Worm (Caenorhabditis elegans): ENCODE data around the gene rpn-2.

- TF ChIP-seq snpc-4 (tag; optimal IDR thresholded peaks at IDR 0.05) (peak; percentile 44), mdl-1 (tag; optimal IDR thresholded peaks at IDR 0.05) (no peak), nhr-11 (tag; optimal IDR thresholded peaks at IDR 0.05) (peak; percentile 36), nhr-77 (tag; optimal IDR thresholded peaks at IDR 0.05) (no peak)
Measured at ce11 chrIII:6170038-6170437, 28.9 kb upstream of the rpn-2 start.

Measured in whole organism, L3 larva.